Worm (Caenorhabditis elegans) whole organism, mixed stage, embryonic: ENCODE data around the gene sulp-2.

ENCODE experiments used
- M03D4.4 ChIP-seq: sonication (generic microtip); optimal IDR thresholded peaks from 2 replicates; lab custom pipeline; 2017; ENCODE audit warnings: mild to moderate bottlenecking, missing genetic modification characterization, missing compliant biosample characterization
- bed-3 ChIP-seq: fragments of 200-800 bp; sonication (Bioruptor generic); optimal IDR thresholded peaks from 3 replicates; lab custom pipeline; 2018; ENCODE audit warnings: mild to moderate bottlenecking, missing genetic modification characterization, moderate library complexity, missing compliant biosample characterization
- blmp-1 ChIP-seq: fragments of 150-350 bp; optimal IDR thresholded peaks from 2 replicates; lab custom pipeline; 2014; ENCODE audit warnings: missing biosample characterization, missing genetic modification characterization
- ceh-39 ChIP-seq: fragments of 150-350 bp; optimal IDR thresholded peaks from 2 replicates; lab custom pipeline; 2014; ENCODE audit warnings: missing biosample characterization, missing genetic modification characterization
- ceh-43 ChIP-seq: fragments of 200-800 bp; sonication (Bioruptor generic); optimal IDR thresholded peaks from 2 replicates; lab custom pipeline; 2018; ENCODE audit warnings: mild to moderate bottlenecking, missing genetic modification characterization, moderate library complexity, missing compliant biosample characterization
- ceh-83 ChIP-seq: fragments of 200-800 bp; sonication (Bioruptor generic); optimal IDR thresholded peaks from 2 replicates; lab custom pipeline; 2018; ENCODE audit warnings: mild to moderate bottlenecking, missing genetic modification characterization, missing compliant biosample characterization
- ces-1 ChIP-seq: fragments of 150-350 bp; optimal IDR thresholded peaks from 2 replicates; lab custom pipeline; 2014; ENCODE audit warnings: missing biosample characterization, missing genetic modification reagents, missing genetic modification characterization
- drap-1 ChIP-seq: fragments of 200-800 bp; sonication (Bioruptor generic); optimal IDR thresholded peaks from 3 replicates; lab custom pipeline; 2018; ENCODE audit warnings: mild to moderate bottlenecking, missing genetic modification characterization, missing compliant biosample characterization
- elt-1 ChIP-seq: sonication (generic microtip); optimal IDR thresholded peaks from 2 replicates; lab custom pipeline; 2017; ENCODE audit warnings: missing genetic modification characterization, mild to moderate bottlenecking, missing compliant biosample characterization, antibody characterized with exemption, moderate library complexity, borderline replicate concordance; ENCODE audit not compliant: insufficient read depth
- elt-3 ChIP-seq: fragments of 150-350 bp; optimal IDR thresholded peaks from 2 replicates; lab custom pipeline; 2014; ENCODE audit warnings: missing biosample characterization, missing genetic modification characterization
- flh-1 ChIP-seq: fragments of 200-800 bp; sonication (Bioruptor generic); optimal IDR thresholded peaks from 2 replicates; lab custom pipeline; 2018; ENCODE audit warnings: mild to moderate bottlenecking, missing genetic modification characterization, moderate library complexity, missing compliant biosample characterization
- ham-2 ChIP-seq: fragments of 200-800 bp; sonication (Bioruptor generic); optimal IDR thresholded peaks from 2 replicates; lab custom pipeline; 2018; ENCODE audit warnings: mild to moderate bottlenecking, missing genetic modification characterization, missing compliant biosample characterization
- hlh-1 ChIP-seq: fragments of 150-350 bp; optimal IDR thresholded peaks from 2 replicates; lab custom pipeline; 2014; ENCODE audit warnings: missing biosample characterization, missing genetic modification reagents, missing genetic modification characterization
- lin-13 ChIP-seq: fragments of 150-350 bp; optimal IDR thresholded peaks from 2 replicates; lab custom pipeline; 2014; ENCODE audit warnings: missing biosample characterization, missing genetic modification characterization
- lin-32 ChIP-seq: fragments of 200-800 bp; sonication (Bioruptor generic); optimal IDR thresholded peaks from 2 replicates; lab custom pipeline; 2018; ENCODE audit warnings: mild to moderate bottlenecking, missing genetic modification characterization, missing compliant biosample characterization
- lsy-2 ChIP-seq: fragments of 150-350 bp; optimal IDR thresholded peaks from 2 replicates; lab custom pipeline; 2014; ENCODE audit warnings: missing biosample characterization, missing genetic modification characterization
- mab-5 ChIP-seq: fragments of 150-350 bp; optimal IDR thresholded peaks from 2 replicates; lab custom pipeline; 2014; ENCODE audit warnings: missing biosample characterization, missing genetic modification characterization
- mep-1 ChIP-seq: fragments of 150-350 bp; optimal IDR thresholded peaks from 2 replicates; lab custom pipeline; 2017; ENCODE audit warnings: missing biosample characterization, missing genetic modification reagents, missing genetic modification characterization, inconsistent platforms
- mls-2 ChIP-seq: sonication (generic microtip); optimal IDR thresholded peaks from 2 replicates; lab custom pipeline; 2016; ENCODE audit warnings: mild to moderate bottlenecking, missing genetic modification characterization, moderate library complexity, missing compliant biosample characterization
- nhr-12 ChIP-seq: fragments of 150-350 bp; optimal IDR thresholded peaks from 2 replicates; lab custom pipeline; 2014; ENCODE audit warnings: missing biosample characterization, missing genetic modification characterization
- nhr-2 ChIP-seq: fragments of 150-350 bp; optimal IDR thresholded peaks from 2 replicates; lab custom pipeline; 2014; ENCODE audit warnings: missing biosample characterization, missing genetic modification characterization
- nhr-237 ChIP-seq: fragments of 150-350 bp; optimal IDR thresholded peaks from 2 replicates; lab custom pipeline; 2014; ENCODE audit warnings: missing biosample characterization, missing genetic modification characterization
- nhr-28 ChIP-seq: fragments of 150-350 bp; optimal IDR thresholded peaks from 2 replicates; lab custom pipeline; 2014; ENCODE audit warnings: missing biosample characterization, missing genetic modification characterization
- nhr-76 ChIP-seq: sonication (generic microtip); optimal IDR thresholded peaks from 2 replicates; lab custom pipeline; 2017; ENCODE audit warnings: missing biosample characterization, missing genetic modification characterization
- pha-4 ChIP-seq: fragments of 150-350 bp; optimal IDR thresholded peaks from 2 replicates; lab custom pipeline; 2018; ENCODE audit warnings: missing biosample characterization, missing genetic modification reagents, missing genetic modification characterization
- sptf-1 ChIP-seq: sonication (generic microtip); optimal IDR thresholded peaks from 2 replicates; lab custom pipeline; 2017; ENCODE audit warnings: mild to moderate bottlenecking, missing genetic modification characterization, moderate library complexity, missing compliant biosample characterization
- tbx-8 ChIP-seq: fragments of 200-800 bp; sonication (Bioruptor generic); optimal IDR thresholded peaks from 2 replicates; lab custom pipeline; 2018; ENCODE audit warnings: mild to moderate bottlenecking, missing genetic modification characterization, moderate library complexity, missing compliant biosample characterization
- unc-39 ChIP-seq: fragments of 150-350 bp; optimal IDR thresholded peaks from 2 replicates; lab custom pipeline; 2014; ENCODE audit warnings: missing biosample characterization, missing genetic modification characterization
- unc-62 ChIP-seq: fragments of 150-350 bp; optimal IDR thresholded peaks from 2 replicates; lab custom pipeline; 2014; ENCODE audit warnings: missing biosample characterization, missing genetic modification reagents, missing genetic modification characterization
- zip-8 ChIP-seq: fragments of 150-350 bp; optimal IDR thresholded peaks from 2 replicates; lab custom pipeline; 2014; ENCODE audit warnings: missing biosample characterization, missing genetic modification characterization
- ztf-11 ChIP-seq: fragments of 150-350 bp; optimal IDR thresholded peaks from 2 replicates; lab custom pipeline; 2014; ENCODE audit warnings: missing biosample characterization, missing genetic modification characterization

sulp-2 gene

ce11 chrX:5599224-5599623 lies at the start of gene sulp-2:
TSS of gene sulp-2 (minus strand) at chrX:5599330.
- TF ChIP-seq unc-39 (tag; lab: Kevin White, UChicago) (no peak), mls-2 (no peak), elt-1 (tag; lab: Kevin White, UChicago) (no peak), blmp-1 (tag; lab: Kevin White, UChicago) (no peak), nhr-2 (tag; lab: Kevin White, UChicago) (no peak), mep-1 (tag; lab: Kevin White, UChicago) (no peak), mab-5 (tag; lab: Kevin White, UChicago) (no peak), nhr-12 (tag; lab: Kevin White, UChicago) (no peak)

DNA sequence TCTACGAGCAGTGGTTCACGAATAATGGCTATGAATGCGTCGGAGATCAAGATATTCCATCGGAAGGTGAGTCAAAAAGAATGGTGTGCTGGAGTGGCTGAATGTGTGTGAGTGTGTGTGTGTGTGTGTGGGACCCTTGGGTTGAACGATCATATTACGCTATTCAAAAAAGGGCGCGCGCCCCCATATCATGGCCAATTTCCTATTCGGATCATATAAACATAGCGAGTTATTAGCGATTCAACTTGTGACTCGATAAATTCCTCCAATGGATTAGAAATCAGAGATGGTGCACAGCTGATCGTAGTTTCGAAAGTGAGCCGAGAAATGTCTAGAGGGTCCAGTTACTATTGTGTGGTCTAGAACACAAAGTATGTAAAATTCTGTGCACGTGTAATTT lies 48.8 kb upstream of the sulp-2 start, which contains the start of gene srv-7:
Gene srv-7 (minus strand): TSS at position 101 of the 400 bp plus-strand sequence.
- TF ChIP-seq ceh-43 (GFP tag; lab: Kevin White, UChicago) (no peak), flh-1 (no peak), ztf-11 (tag; lab: Kevin White, UChicago) (no peak), drap-1 (GFP tag; lab: Kevin White, UChicago) (no peak), lin-32 (GFP tag; lab: Kevin White, UChicago) (no peak), sptf-1 (no peak), ces-1 (no peak), ham-2 (GFP tag; lab: Kevin White, UChicago) (no peak), mls-2 (no peak), nhr-2 (tag; lab: Kevin White, UChicago) (no peak), nhr-12 (tag; lab: Kevin White, UChicago) (no peak), hlh-1 (tag; lab: Kevin White, UChicago) (no peak), bed-3 (no peak), ceh-39 (tag; lab: Kevin White, UChicago) (no peak), M03D4.4 (tag; lab: Kevin White, UChicago) (no peak)

DNA sequence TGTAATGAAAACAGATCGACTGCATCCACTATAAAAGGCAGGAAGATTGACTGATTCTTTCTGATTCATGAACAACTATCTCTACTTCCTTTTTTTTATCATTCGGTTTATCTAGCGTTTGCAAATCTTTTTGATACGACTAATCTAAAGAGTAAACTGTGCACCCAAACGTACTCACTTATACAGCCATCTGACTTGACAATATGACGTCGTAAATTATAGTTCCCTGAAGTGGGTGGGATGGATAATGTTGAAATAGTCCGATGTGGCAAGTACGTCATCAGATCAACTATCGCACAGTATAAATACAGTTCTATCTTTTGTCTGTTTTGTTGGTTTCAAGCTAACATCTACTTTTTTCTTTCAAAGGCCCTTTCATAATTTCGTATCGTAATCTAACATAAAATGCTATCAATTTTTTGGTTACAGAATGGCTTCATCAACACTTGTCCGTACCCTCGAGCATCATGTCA lies 47.9 kb upstream of the sulp-2 start, which contains the start of gene T22B7.3:
Gene T22B7.3 (plus strand): TSS at position 423 of the 473 bp plus-strand sequence.
- TF ChIP-seq ceh-83 (GFP tag; lab: Kevin White, UChicago) (no peak), elt-3 (tag; lab: Kevin White, UChicago) (no peak), nhr-237 (tag; lab: Kevin White, UChicago) (no peak), lsy-2 (tag; lab: Kevin White, UChicago) (no peak), ceh-39 (tag; lab: Kevin White, UChicago) (no peak), lin-13 (no peak), mls-2 (no peak), elt-1 (tag; lab: Kevin White, UChicago) (no peak), flh-1 (no peak), nhr-76 (no peak)

DNA sequence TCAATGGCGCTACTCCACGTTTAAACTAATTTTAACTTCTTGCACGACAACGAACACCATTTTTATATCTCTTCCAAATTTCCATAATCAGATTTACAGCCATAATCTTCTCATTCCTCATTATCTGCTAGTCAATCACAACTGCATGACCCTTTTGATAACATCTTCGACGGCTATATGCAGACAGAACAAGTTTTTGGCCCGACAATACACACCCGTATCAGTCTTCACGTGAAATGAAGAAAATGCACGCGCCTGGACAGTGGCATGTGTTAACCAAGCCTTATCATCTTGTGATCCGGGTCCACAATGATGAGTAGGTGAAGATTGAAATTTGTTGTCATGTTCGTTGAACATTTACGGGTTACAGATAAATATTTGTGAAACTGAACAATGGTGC lies 46.5 kb upstream of the sulp-2 start:
- TF ChIP-seq elt-3 (tag; lab: Kevin White, UChicago) (peak; percentile 24), tbx-8 (GFP tag; lab: Kevin White, UChicago) (no peak), elt-1 (tag; lab: Kevin White, UChicago) (peak; percentile 86)
- TF ChIP-seq, all 35 proteins: peak for 2

- TF ChIP-seq bed-3, result no peak
- TF ChIP-seq unc-62 (GFP tag; lab: Kevin White, UChicago), result no peak
- no peak for TF ChIP-seq ces-1
- TF ChIP-seq mep-1 (tag; lab: Kevin White, UChicago), result no peak
- TF ChIP-seq blmp-1 (tag; lab: Kevin White, UChicago), result no peak
- no peak for TF ChIP-seq nhr-76
- no peak for TF ChIP-seq flh-1
- no peak for TF ChIP-seq zip-8 (tag; lab: Kevin White, UChicago)
- TF ChIP-seq lin-13, result no peak
- no peak for TF ChIP-seq nhr-237 (tag; lab: Kevin White, UChicago)
- no peak for TF ChIP-seq drap-1 (GFP tag; lab: Kevin White, UChicago)
- no peak for TF ChIP-seq elt-1 (tag; lab: Kevin White, UChicago)
- TF ChIP-seq tbx-8 (GFP tag; lab: Kevin White, UChicago), result no peak
- no peak for TF ChIP-seq nhr-2 (tag; lab: Kevin White, UChicago)
- no peak for TF ChIP-seq nhr-28 (tag; lab: Kevin White, UChicago)
- no peak for TF ChIP-seq hlh-1 (tag; lab: Kevin White, UChicago)
- no peak for TF ChIP-seq elt-3 (tag; lab: Kevin White, UChicago)
- TF ChIP-seq pha-4 (tag; lab: Kevin White, UChicago), result no peak
These were observed 45.0 kb upstream of the sulp-2 start for ce11 chrX:5644112-5644511.
